Fruit fly (Drosophila melanogaster) whole organism, wandering third instar larva: ENCODE measurements around the gene Nph.

ENCODE experiments used
- Abd-B ChIP-seq: fragments of >200 bp; optimal IDR thresholded peaks from 2 replicates; lab custom pipeline; 2017; ENCODE audit warnings: missing biosample characterization, missing genetic modification characterization
- CG9705 ChIP-seq: fragments of 200-800 bp; sonication (Bioruptor generic); optimal IDR thresholded peaks from 2 replicates; lab custom pipeline; 2018; ENCODE audit warnings: missing biosample characterization, mild to moderate bottlenecking, missing genetic modification characterization
- Dfd ChIP-seq: fragments of >200 bp; optimal IDR thresholded peaks from 2 replicates; lab custom pipeline; 2017; ENCODE audit warnings: missing biosample characterization, missing genetic modification characterization
- Dif ChIP-seq: fragments of 200-275, 200-300 bp; sonication (Bioruptor generic); optimal IDR thresholded peaks from 2 replicates; lab custom pipeline; 2018; ENCODE audit warnings: missing biosample characterization, missing genetic modification characterization; ENCODE audit not compliant: partially characterized antibody
- HLH106 ChIP-seq: fragments of 200-800 bp; optimal IDR thresholded peaks from 3 replicates; lab custom pipeline; 2019; ENCODE audit warnings: missing biosample characterization, mild to moderate bottlenecking, missing genetic modification characterization, moderate library complexity
- Hnf4 ChIP-seq: fragments of 200-800 bp; sonication (Bioruptor generic); optimal IDR thresholded peaks from 2 replicates; lab custom pipeline; 2016; ENCODE audit warnings: missing biosample characterization, mild to moderate bottlenecking, missing genetic modification characterization
- Hr78 ChIP-seq: fragments of >200 bp; optimal IDR thresholded peaks from 2 replicates; lab custom pipeline; 2017; ENCODE audit warnings: missing biosample characterization, missing genetic modification characterization
- Hr83 ChIP-seq: fragments of 200-300 bp; sonication (Bioruptor generic); optimal IDR thresholded peaks from 2 replicates; lab custom pipeline; 2016; ENCODE audit warnings: missing biosample characterization, mild to moderate bottlenecking, missing genetic modification characterization, moderate library complexity; ENCODE audit not compliant: poor library complexity, severe bottlenecking
- Jra ChIP-seq: sonication (Bioruptor generic); optimal IDR thresholded peaks from 2 replicates; lab custom pipeline; 2016; ENCODE audit warnings: missing biosample characterization, missing genetic modification characterization
- Myc ChIP-seq: fragments of >200 bp; optimal IDR thresholded peaks from 2 replicates; lab custom pipeline; 2017
- N ChIP-seq: fragments of >200 bp; optimal IDR thresholded peaks from 2 replicates; lab custom pipeline; 2018; ENCODE audit warnings: missing biosample characterization, missing external identifiers, missing genetic modification characterization
- Rel ChIP-seq, 2 experiments: fragments of 200-800 bp; sonication (Bioruptor generic) in 1 of 2; optimal IDR thresholded peaks; 2 replicates in 1 of 2; 3 replicates in 1 of 2; lab custom pipeline; 2016 to 2019; ENCODE audit warnings: mild to moderate bottlenecking in 2 of 2, missing biosample characterization in 2 of 2, missing genetic modification characterization in 2 of 2, moderate library complexity in 1 of 2
- Sp1 ChIP-seq: fragments of 200-800 bp; sonication (Bioruptor generic); optimal IDR thresholded peaks from 3 replicates; lab custom pipeline; 2019; ENCODE audit warnings: missing biosample characterization, mild to moderate bottlenecking, missing genetic modification characterization, moderate library complexity
- Vsx2 ChIP-seq: fragments of 200-300, 225-300 bp; sonication (Bioruptor generic); optimal IDR thresholded peaks from 2 replicates; lab custom pipeline; 2018; ENCODE audit warnings: missing biosample characterization, missing genetic modification characterization; ENCODE audit not compliant: partially characterized antibody
- br ChIP-seq: fragments of 200-800 bp; sonication (Bioruptor generic); optimal IDR thresholded peaks from 2 replicates; lab custom pipeline; 2016; ENCODE audit warnings: missing biosample characterization, missing genetic modification characterization
- brk ChIP-seq: fragments of 200-800 bp; sonication (Bioruptor generic); optimal IDR thresholded peaks from 2 replicates; lab custom pipeline; 2016; ENCODE audit warnings: missing biosample characterization, mild to moderate bottlenecking, missing genetic modification characterization
- dl ChIP-seq, 2 experiments: fragments of 175-275, 200-275 bp in 1 of 2; fragments of 200-275 bp in 1 of 2; sonication (Bioruptor generic); optimal IDR thresholded peaks; lab custom pipeline; 2018; ENCODE audit warnings: mild to moderate bottlenecking in 2 of 2, missing biosample characterization in 2 of 2, missing genetic modification characterization in 2 of 2, moderate library complexity in 2 of 2; ENCODE audit not compliant: partially characterized antibody in 2 of 2, insufficient read depth in 1 of 2
- dsf ChIP-seq: sonication (Bioruptor generic); optimal IDR thresholded peaks from 2 replicates; lab custom pipeline; 2016; ENCODE audit warnings: missing biosample characterization, missing genetic modification characterization, borderline replicate concordance
- ey ChIP-seq: fragments of 200-800 bp; sonication (Bioruptor generic); optimal IDR thresholded peaks from 2 replicates; lab custom pipeline; 2016; ENCODE audit warnings: missing biosample characterization, missing genetic modification characterization
- foxo ChIP-seq, 2 experiments: fragments of 200-800 bp; sonication (Bioruptor generic); optimal IDR thresholded peaks; 2 replicates in 1 of 2; 3 replicates in 1 of 2; lab custom pipeline; 2016 to 2017; ENCODE audit warnings: missing biosample characterization in 2 of 2, missing genetic modification characterization in 2 of 2
- fru ChIP-seq: fragments of 200-800 bp; sonication (Bioruptor generic); optimal IDR thresholded peaks from 3 replicates; lab custom pipeline; 2016; ENCODE audit warnings: missing biosample characterization, mild to moderate bottlenecking, missing genetic modification characterization
- h ChIP-seq: fragments of 200-800 bp; sonication (Bioruptor generic); optimal IDR thresholded peaks from 3 replicates; lab custom pipeline; 2016; ENCODE audit warnings: missing biosample characterization, mild to moderate bottlenecking, missing genetic modification characterization
- jim ChIP-seq: fragments of 175-275, 200-325 bp; sonication (Bioruptor generic); optimal IDR thresholded peaks from 2 replicates; lab custom pipeline; 2016; ENCODE audit warnings: missing biosample characterization, mild to moderate bottlenecking, missing genetic modification characterization
- lola ChIP-seq: fragments of >200 bp; optimal IDR thresholded peaks from 2 replicates; lab custom pipeline; 2017; ENCODE audit warnings: missing biosample characterization, missing genetic modification characterization
- pan ChIP-seq: fragments of >200 bp; optimal IDR thresholded peaks from 2 replicates; lab custom pipeline; 2017
- psq ChIP-seq: fragments of 200-800 bp; sonication (Bioruptor generic); optimal IDR thresholded peaks from 3 replicates; lab custom pipeline; 2017; ENCODE audit warnings: missing biosample characterization, mild to moderate bottlenecking, missing genetic modification characterization, moderate library complexity
- rgr ChIP-seq: fragments of 200-800 bp; sonication (Bioruptor generic); optimal IDR thresholded peaks from 3 replicates; lab custom pipeline; 2016; ENCODE audit warnings: missing biosample characterization, mild to moderate bottlenecking, missing genetic modification characterization
- sage ChIP-seq: fragments of 200-800 bp; sonication (Bioruptor generic); optimal IDR thresholded peaks from 2 replicates; lab custom pipeline; 2016; ENCODE audit warnings: missing biosample characterization, mild to moderate bottlenecking, missing genetic modification characterization
- sv ChIP-seq: fragments of 200-800 bp; sonication (Bioruptor generic); optimal IDR thresholded peaks from 3 replicates; lab custom pipeline; 2016; ENCODE audit warnings: missing biosample characterization, missing genetic modification characterization
- tai ChIP-seq: sonication (Bioruptor generic); optimal IDR thresholded peaks from 2 replicates; lab custom pipeline; 2016; ENCODE audit warnings: missing biosample characterization, missing genetic modification characterization
- usp ChIP-seq: fragments of >200 bp; optimal IDR thresholded peaks from 2 replicates; lab custom pipeline; 2017; ENCODE audit warnings: missing biosample characterization, missing genetic modification characterization

Gene Nph

dm6 chr3R:30023445-30023844, 18.8 kb upstream of the Nph start:
- TF ChIP-seq jim (GFP tag; lab: Kevin White, UChicago) (no peak), lola (GFP tag; lab: Kevin White, UChicago) (no peak), psq (GFP tag; lab: Kevin White, UChicago) (no peak), CG9705 (GFP tag; lab: Kevin White, UChicago) (no peak), Sp1 (no peak), Dfd (GFP tag; lab: Kevin White, UChicago) (no peak), tai (GFP tag; lab: Kevin White, UChicago) (no peak), Dif (GFP tag; lab: Kevin White, UChicago) (no peak), HLH106 (no peak), Abd-B (GFP tag; lab: Kevin White, UChicago) (no peak), sv (no peak), Myc (lab: Kevin White, UChicago) (no peak), Hnf4 (GFP tag; lab: Kevin White, UChicago) (no peak), pan (lab: Kevin White, UChicago) (no peak), h (no peak), dsf (GFP tag; lab: Kevin White, UChicago) (no peak)
- TF ChIP-seq, all 38 proteins: peak for 0

- TF ChIP-seq foxo (GFP tag; optimal IDR thresholded peaks at IDR 0.05; lab: Kevin White, UChicago) (no peak), Dif (GFP tag; lab: Kevin White, UChicago) (no peak), Hr83 (GFP tag; lab: Kevin White, UChicago) (no peak), sv (no peak), Myc (lab: Kevin White, UChicago) (peak; percentile 72), N (no peak), psq (GFP tag; lab: Kevin White, UChicago) (no peak), tai (GFP tag; lab: Kevin White, UChicago) (no peak), Hr78 (GFP tag; lab: Kevin White, UChicago) (peak; percentile 23), HLH106 (no peak), usp (GFP tag; lab: Kevin White, UChicago) (no peak), Sp1 (no peak), brk (GFP tag; lab: Kevin White, UChicago) (no peak), lola (GFP tag; lab: Kevin White, UChicago) (no peak)
These were observed 17.9 kb upstream of the Nph start, which contains the start of the genes RpS28a and Axn for dm6 chr3R:30022452-30023028. Gene RpS28a (minus strand): TSS chr3R:30022648. Gene Axn (plus strand): TSS chr3R:30022842.

dm6 chr3R:30021559-30022451, 17.1 kb upstream of the Nph start, which contains the start of gene Mgat2:
Gene Mgat2 (minus strand): TSS chr3R:30022221.
- TF ChIP-seq Sp1 (peak; percentile 57), Dif (GFP tag; lab: Kevin White, UChicago) (peak; percentile 81), dl (GFP tag; optimal IDR thresholded peaks at IDR 0.05; lab: Kevin White, UChicago; ENCODE audit: insufficient read depth in 1 of 2, partially characterized antibody in 2 of 2) (peak in 1 of 2 experiments; percentile 41), br (peak; percentile 19), Hr83 (GFP tag; lab: Kevin White, UChicago) (no peak), Jra (GFP tag; lab: Kevin White, UChicago) (peak; percentile 59), HLH106 (no peak), Rel (GFP tag; optimal IDR thresholded peaks at IDR 0.05; lab: Kevin White, UChicago) (no peak), Rel (tag; optimal IDR thresholded peaks at IDR 0.05; lab: Kevin White, UChicago) (peak; percentile 70), psq (GFP tag; lab: Kevin White, UChicago) (peak; percentile 11), fru (GFP tag; lab: Kevin White, UChicago) (no peak), Vsx2 (peak; percentile 26)
- TF ChIP-seq, all 38 proteins: peak for 8

- peak; percentile 14 for TF ChIP-seq psq (GFP tag; lab: Kevin White, UChicago)
- no peak for TF ChIP-seq sage (GFP tag; lab: Kevin White, UChicago)
- no peak for TF ChIP-seq tai (GFP tag; lab: Kevin White, UChicago)
- TF ChIP-seq sv, result no peak
- TF ChIP-seq rgr (GFP tag; lab: Kevin White, UChicago), result peak; percentile 33
- TF ChIP-seq h, result peak; percentile 38
- TF ChIP-seq lola (GFP tag; lab: Kevin White, UChicago), result no peak
- no peak for TF ChIP-seq brk (GFP tag; lab: Kevin White, UChicago)
- TF ChIP-seq jim (GFP tag; lab: Kevin White, UChicago), result no peak
- TF ChIP-seq Myc (lab: Kevin White, UChicago), result no peak
- TF ChIP-seq foxo (GFP tag; optimal IDR thresholded peaks at IDR 0.05; lab: Kevin White, UChicago), result peak in 1 of 2 experiments; percentile 12
- peak; percentile 20 for TF ChIP-seq ey (GFP tag; lab: Kevin White, UChicago)
- TF ChIP-seq HLH106, result no peak
- no peak for TF ChIP-seq Dif (GFP tag; lab: Kevin White, UChicago)
- TF ChIP-seq fru (GFP tag; lab: Kevin White, UChicago), result peak; percentile 22
- TF ChIP-seq dsf (GFP tag; lab: Kevin White, UChicago), result no peak
- no peak for TF ChIP-seq dl (GFP tag; optimal IDR thresholded peaks at IDR 0.05; lab: Kevin White, UChicago; ENCODE audit: insufficient read depth in 1 of 2, partially characterized antibody in 2 of 2)
- peak; percentile 7 for TF ChIP-seq Sp1
- no peak for TF ChIP-seq pan (lab: Kevin White, UChicago)
- TF ChIP-seq CG9705 (GFP tag; lab: Kevin White, UChicago), result no peak
- TF ChIP-seq usp (GFP tag; lab: Kevin White, UChicago), result no peak
These were observed 16.3 kb upstream of the Nph start for dm6 chr3R:30021009-30021408.
